Worm (Caenorhabditis elegans): ENCODE results near the gene F23D12.1.

The F23D12.1 gene

ce11 chrX:14405817-14406216 lies 22.1 kb downstream of the F23D12.1 start, which contains the start of gene frpr-17:
Gene frpr-17, plus strand, starts transcription at chrX:14406117.
- TF ChIP-seq nhr-28 (tag; optimal IDR thresholded peaks at IDR 0.05) (no peak), dpl-1 (GFP tag; optimal IDR thresholded peaks at IDR 0.05) (no peak), fkh-8 (tag; optimal IDR thresholded peaks at IDR 0.05) (no peak), skn-1 (tag; optimal IDR thresholded peaks at IDR 0.05) (no peak), aha-1 (tag; optimal IDR thresholded peaks at IDR 0.05) (no peak), mdl-1 (tag; optimal IDR thresholded peaks at IDR 0.05) (no peak), ceh-8 (GFP tag; optimal IDR thresholded peaks at IDR 0.05) (no peak), nhr-85 (tag) (no peak), nhr-19 (GFP tag; conservative IDR thresholded peaks at IDR 0.05) (no peak), egl-13 (tag; optimal IDR thresholded peaks at IDR 0.05) (no peak)

ce11 chrX:14401230-14401629 lies 26.7 kb downstream of the F23D12.1 start:
- no peak for TF ChIP-seq pqm-1 (tag; optimal IDR thresholded peaks at IDR 0.05)
- TF ChIP-seq fkh-4 (tag; optimal IDR thresholded peaks at IDR 0.05; ENCODE audit: borderline replicate concordance) = peak; percentile 73
- no peak for TF ChIP-seq lin-14 (GFP tag; optimal IDR thresholded peaks at IDR 0.05)
- TF ChIP-seq dsc-1 (tag; optimal IDR thresholded peaks at IDR 0.05) = peak; percentile 95
- TF ChIP-seq tbx-2 (tag; optimal IDR thresholded peaks at IDR 0.05) = no peak
- no peak for TF ChIP-seq ceh-63 (GFP tag; optimal IDR thresholded peaks at IDR 0.05)

DNA sequence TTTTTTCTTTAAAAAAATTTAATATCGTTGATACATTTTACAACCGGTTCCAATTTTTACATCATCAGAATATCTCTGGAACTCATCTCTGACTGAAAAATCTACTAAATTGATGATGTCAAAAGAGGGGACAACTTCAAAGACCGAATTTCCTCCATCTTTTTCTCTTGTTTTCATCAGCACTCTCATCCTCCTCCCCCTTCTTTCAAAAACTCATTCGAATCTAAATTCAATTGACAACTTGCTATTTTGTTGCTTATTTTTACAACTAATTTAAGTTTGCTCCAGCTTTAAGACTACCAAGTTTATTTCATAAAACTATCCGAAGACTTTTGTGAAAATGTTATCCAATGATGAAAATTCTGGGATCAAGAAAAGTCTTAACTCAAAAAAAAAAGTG lies 28.9 kb downstream of the F23D12.1 start:
- no peak for TF ChIP-seq swsn-7 (tag; optimal IDR thresholded peaks at IDR 0.05)
- peak; percentile 65 for TF ChIP-seq fkh-10 (GFP tag; optimal IDR thresholded peaks at IDR 0.05)

ce11 chrX:14395267-14395666 lies 32.7 kb downstream of the F23D12.1 start, which contains the start of gene Y60A9.1:
Gene Y60A9.1, minus strand, starts transcription at chrX:14395367.
- no peak for TF ChIP-seq pag-3 (tag; optimal IDR thresholded peaks at IDR 0.05; ENCODE audit: borderline replicate concordance, insufficient read depth)
- no peak for TF ChIP-seq ceh-63 (GFP tag; optimal IDR thresholded peaks at IDR 0.05)
- no peak for TF ChIP-seq alr-1 (tag; optimal IDR thresholded peaks at IDR 0.05; ENCODE audit: borderline replicate concordance)
- no peak for TF ChIP-seq snu-23 (GFP tag; optimal IDR thresholded peaks at IDR 0.05)
- no peak for TF ChIP-seq C04F5.9 (tag; optimal IDR thresholded peaks at IDR 0.05)
- no peak for TF ChIP-seq lin-35 (GFP tag; optimal IDR thresholded peaks at IDR 0.05)

- TF ChIP-seq unc-98 (GFP tag; IDR thresholded peaks at IDR 0.05) (no peak), egl-27 (tag; optimal IDR thresholded peaks at IDR 0.05) (no peak), skn-1 (tag; optimal IDR thresholded peaks at IDR 0.05) (no peak), lin-15B (tag; optimal IDR thresholded peaks at IDR 0.05) (no peak), lin-35 (GFP tag; optimal IDR thresholded peaks at IDR 0.05) (no peak), elt-2 (tag; optimal IDR thresholded peaks at IDR 0.05) (no peak), C16A3.4 (tag; optimal IDR thresholded peaks at IDR 0.05) (no peak), ztf-11 (tag; optimal IDR thresholded peaks at IDR 0.05) (no peak), sox-4 (tag; optimal IDR thresholded peaks at IDR 0.05) (no peak), unc-130 (tag; optimal IDR thresholded peaks at IDR 0.05) (no peak), ztf-4 (tag; optimal IDR thresholded peaks at IDR 0.05) (no peak), unc-86 (tag; optimal IDR thresholded peaks at IDR 0.05) (no peak), lsy-2 (tag; optimal IDR thresholded peaks at IDR 0.05) (no peak), zag-1 (tag; optimal IDR thresholded peaks at IDR 0.05) (no peak), nhr-12 (tag; optimal IDR thresholded peaks at IDR 0.05) (no peak), snu-23 (GFP tag; optimal IDR thresholded peaks at IDR 0.05) (no peak), dpl-1 (GFP tag; optimal IDR thresholded peaks at IDR 0.05) (no peak), ama-1 (optimal IDR thresholded peaks at IDR 0.05) (no peak), ceh-82 (tag; optimal IDR thresholded peaks at IDR 0.05) (no peak), snpc-4 (tag; optimal IDR thresholded peaks at IDR 0.05) (no peak)
Observed at ce11 chrX:14382951-14383350, 45.0 kb downstream of the F23D12.1 start, which contains the start of gene Y60A9.3. Gene Y60A9.3, plus strand, starts transcription at chrX:14383251.

Measured in whole organism, L1 larva.